Worm (Caenorhabditis elegans) whole organism, L4 larva: ENCODE data around the gene abcf-3.
"Not testable (repeated sequence)": the region's sequence is repeated elsewhere in the genome, so short reads cannot be mapped to it uniquely, and the experiment has no call there.

Experiments used
- F10B5.3 ChIP-seq: sonication (generic microtip); optimal IDR thresholded peaks from 2 replicates; lab custom pipeline; 2016; ENCODE audit warnings: mild to moderate bottlenecking, missing genetic modification characterization, missing compliant biosample characterization
- F37D6.2 ChIP-seq: sonication (generic microtip); optimal IDR thresholded peaks from 2 replicates; lab custom pipeline; 2016; ENCODE audit warnings: mild to moderate bottlenecking, missing genetic modification characterization, missing compliant biosample characterization
- F44E2.7 ChIP-seq: fragments of 200-800 bp; sonication (Bioruptor generic); IDR thresholded peaks from 2 replicates; pipeline ENCODE4 v2.1.2; 2022; ENCODE audit warnings: missing genetic modification characterization, missing compliant biosample characterization
- T20F7.1 ChIP-seq: fragments of 200-800 bp; sonication (Bioruptor generic); optimal IDR thresholded peaks from 2 replicates; lab custom pipeline; 2018; ENCODE audit warnings: mild to moderate bottlenecking, missing genetic modification characterization, missing compliant biosample characterization
- T26A8.4 ChIP-seq: fragments of 200-800 bp; sonication (Bioruptor generic); IDR thresholded peaks from 2 replicates; pipeline ENCODE4 v1.3.6; 2022; ENCODE audit warnings: missing genetic modification characterization, missing compliant biosample characterization
- Y5F2A.4 ChIP-seq: fragments of 200-800 bp; sonication (Bioruptor generic); optimal IDR thresholded peaks from 2 replicates; lab custom pipeline; 2018; ENCODE audit warnings: mild to moderate bottlenecking, missing genetic modification characterization, missing compliant biosample characterization
- aha-1 ChIP-seq: fragments of 150-350 bp; peaks from one replicate; lab custom pipeline; 2014; ENCODE audit warnings: missing biosample characterization, missing genetic modification characterization
- ceh-20 ChIP-seq: fragments of 200-800 bp; sonication (Bioruptor generic); IDR thresholded peaks from 2 replicates; pipeline ENCODE4 v1.3.6; 2022; ENCODE audit warnings: missing genetic modification reagents, missing genetic modification characterization, missing compliant biosample characterization
- ctbp-1 ChIP-seq: fragments of 200-800 bp; sonication (Bioruptor generic); IDR thresholded peaks from 2 replicates; pipeline ENCODE4 v1.3.6; 2022; ENCODE audit warnings: missing genetic modification reagents, missing genetic modification characterization, missing compliant biosample characterization
- dmd-6 ChIP-seq: fragments of 200-800 bp; sonication (Bioruptor generic); IDR thresholded peaks from 2 replicates; pipeline ENCODE4 v1.3.6; 2022; ENCODE audit warnings: missing genetic modification reagents, missing genetic modification characterization, missing compliant biosample characterization
- dmd-8 ChIP-seq: fragments of 200-800 bp; sonication (Bioruptor generic); IDR thresholded peaks from 2 replicates; pipeline ENCODE4 v1.3.6; 2022; ENCODE audit warnings: missing genetic modification characterization, missing compliant biosample characterization
- dmd-9 ChIP-seq: fragments of 200-800 bp; sonication (Bioruptor generic); IDR thresholded peaks from 2 replicates; pipeline ENCODE4 v1.3.6; 2022; ENCODE audit warnings: missing genetic modification reagents, missing genetic modification characterization, missing compliant biosample characterization
- dve-1 ChIP-seq: sonication (generic microtip); optimal IDR thresholded peaks from 2 replicates; lab custom pipeline; 2017; ENCODE audit warnings: antibody characterized with exemption, mild to moderate bottlenecking, missing genetic modification characterization, missing compliant biosample characterization; ENCODE audit not compliant: insufficient read depth
- egl-43 ChIP-seq: fragments of 200-800 bp; sonication (Bioruptor generic); IDR thresholded peaks from 2 replicates; pipeline ENCODE4 v1.3.6; 2022; ENCODE audit warnings: missing genetic modification reagents, missing genetic modification characterization, missing compliant biosample characterization
- gei-8 ChIP-seq: fragments of 200-800 bp; sonication (Bioruptor generic); optimal IDR thresholded peaks from 2 replicates; lab custom pipeline; 2018; ENCODE audit warnings: mild to moderate bottlenecking, missing genetic modification characterization, missing compliant biosample characterization
- hif-1 ChIP-seq, 2 experiments: sonication (generic microtip); optimal IDR thresholded peaks; 2 replicates each; lab custom pipeline; 2016 to 2017; ENCODE audit warnings: missing compliant biosample characterization in 2 of 2, missing genetic modification characterization in 2 of 2, missing genetic modification reagents in 2 of 2, missing genotype in 2 of 2, mild to moderate bottlenecking in 1 of 2
- hlh-11 ChIP-seq: fragments of 200-800 bp; sonication (Bioruptor generic); optimal IDR thresholded peaks from 2 replicates; lab custom pipeline; 2018; ENCODE audit warnings: mild to moderate bottlenecking, missing genetic modification characterization, missing compliant biosample characterization
- hlh-30 ChIP-seq: sonication (generic microtip); optimal IDR thresholded peaks from 2 replicates; lab custom pipeline; 2017; ENCODE audit warnings: antibody characterized with exemption, mild to moderate bottlenecking, missing genetic modification characterization, missing compliant biosample characterization; ENCODE audit not compliant: insufficient read depth
- hmg-1.1 ChIP-seq: fragments of 200-800 bp; sonication (Bioruptor generic); IDR thresholded peaks from 2 replicates; pipeline ENCODE4 v1.3.6; 2022; ENCODE audit warnings: missing genetic modification reagents, missing genetic modification characterization, missing compliant biosample characterization
- lin-29 ChIP-seq: fragments of 200-800 bp; sonication (Bioruptor generic); IDR thresholded peaks from 2 replicates; pipeline ENCODE4 v1.3.6; 2022; ENCODE audit warnings: missing genetic modification reagents, missing genetic modification characterization, missing compliant biosample characterization
- lin-38 ChIP-seq: fragments of 200-800 bp; sonication (Bioruptor generic); IDR thresholded peaks from 2 replicates; pipeline ENCODE4 v1.3.6; 2022; ENCODE audit warnings: missing genetic modification reagents, missing genetic modification characterization, missing compliant biosample characterization
- lsy-2 ChIP-seq, 2 experiments: fragments of 150-350 bp in 1 of 2; sonication (generic microtip) in 1 of 2; optimal IDR thresholded peaks; 2 replicates each; lab custom pipeline; 2014 to 2017; ENCODE audit warnings: missing biosample characterization in 2 of 2, missing genetic modification characterization in 2 of 2
- mep-1 ChIP-seq: fragments of 150-350 bp; sonication (generic microtip); optimal IDR thresholded peaks from 3 replicates; lab custom pipeline; 2014; ENCODE audit warnings: missing biosample characterization, missing genetic modification characterization
- mxl-3 ChIP-seq: fragments of 200-800 bp; sonication (Bioruptor generic); optimal IDR thresholded peaks from 2 replicates; lab custom pipeline; 2018; ENCODE audit warnings: mild to moderate bottlenecking, missing genetic modification characterization, missing compliant biosample characterization
- nhr-102 ChIP-seq: sonication (generic microtip); optimal IDR thresholded peaks from 2 replicates; lab custom pipeline; 2016; ENCODE audit warnings: mild to moderate bottlenecking, missing genetic modification characterization, moderate library complexity, missing compliant biosample characterization
- nhr-28 ChIP-seq: fragments of 150-350 bp; optimal IDR thresholded peaks from 2 replicates; lab custom pipeline; 2014; ENCODE audit warnings: missing biosample characterization, missing genetic modification characterization
- nhr-42 ChIP-seq: fragments of 200-800 bp; sonication (Bioruptor generic); IDR thresholded peaks from 2 replicates; pipeline ENCODE4 v1.3.6; 2022; ENCODE audit warnings: missing genetic modification characterization, missing compliant biosample characterization
- nhr-48 ChIP-seq: sonication (generic microtip); optimal IDR thresholded peaks from 2 replicates; lab custom pipeline; 2016; ENCODE audit warnings: mild to moderate bottlenecking, missing genetic modification characterization, missing compliant biosample characterization
- nhr-6 ChIP-seq: fragments of 150-350 bp; optimal IDR thresholded peaks from 2 replicates; lab custom pipeline; 2014; ENCODE audit warnings: missing biosample characterization, missing genetic modification characterization
- pha-4 ChIP-seq, 2 experiments: fragments of 150-350 bp in 1 of 2; fragments of 200-800 bp in 1 of 2; sonication (Bioruptor generic) in 1 of 2; IDR thresholded peaks in 1 of 2; optimal IDR thresholded peaks in 1 of 2; 2 replicates each; pipeline versions ENCODE4 v1.3.6 to Lab custom; 2014 to 2022; ENCODE audit warnings: missing genetic modification characterization in 2 of 2, missing genetic modification reagents in 2 of 2, missing biosample characterization in 1 of 2, missing compliant biosample characterization in 1 of 2
- pqm-1 ChIP-seq: sonication (generic microtip); optimal IDR thresholded peaks from 2 replicates; lab custom pipeline; 2017; ENCODE audit warnings: missing biosample characterization, missing genetic modification characterization
- rbr-2 ChIP-seq: sonication (generic microtip); optimal IDR thresholded peaks from 2 replicates; lab custom pipeline; 2016; ENCODE audit warnings: missing genotype, missing genetic modification characterization, missing compliant biosample characterization
- set-16 ChIP-seq: fragments of 200-800 bp; sonication (Bioruptor generic); IDR thresholded peaks from 2 replicates; pipeline ENCODE4 v1.3.6; 2022; ENCODE audit warnings: missing genetic modification reagents, missing genetic modification characterization, missing compliant biosample characterization
- spr-1 ChIP-seq: sonication (generic microtip); optimal IDR thresholded peaks from 2 replicates; lab custom pipeline; 2016; ENCODE audit warnings: mild to moderate bottlenecking, missing genetic modification characterization, missing compliant biosample characterization
- spr-3 ChIP-seq: fragments of 200-800 bp; sonication (Bioruptor generic); optimal IDR thresholded peaks from 2 replicates; lab custom pipeline; 2018; ENCODE audit warnings: mild to moderate bottlenecking, missing genetic modification characterization, missing compliant biosample characterization
- unc-62 ChIP-seq, 3 experiments: fragments of 150-350 bp in 1 of 3; sonication (generic microtip); optimal IDR thresholded peaks in 2 of 3; peaks in 1 of 3; 1 replicate in 1 of 3; 2 replicates in 2 of 3; lab custom pipeline; 2014 to 2017; ENCODE audit warnings: missing biosample characterization in 3 of 3, missing genetic modification characterization in 3 of 3, missing genetic modification reagents in 3 of 3, missing genotype in 1 of 3

Gene abcf-3

ce11 chrIII:6132068-6132467, 41.1 kb upstream of the abcf-3 start:
- TF ChIP-seq unc-62 (GFP tag; optimal IDR thresholded peaks at IDR 0.05 in 1 of 2; lab: Kevin White, UChicago): peak in 1 of 2 experiments; percentile 36
- TF ChIP-seq unc-62 (tag; optimal IDR thresholded peaks at IDR 0.05; lab: Kevin White, UChicago): no peak
- TF ChIP-seq nhr-6 (tag; lab: Kevin White, UChicago): no peak
- peak; percentile 7 for TF ChIP-seq nhr-48 (tag; lab: Kevin White, UChicago)
- peak; percentile 29 for TF ChIP-seq nhr-28 (tag; lab: Kevin White, UChicago)
- no peak for TF ChIP-seq set-16 (GFP tag; lab: Robert Waterston, UW)
- TF ChIP-seq dmd-6: peak; percentile 16; the same call in 1 of the 2 replicates

- TF ChIP-seq ceh-20 (GFP tag; lab: Robert Waterston, UW) (peak; percentile 75), dmd-9 (peak; percentile 29; the same call in 1 of the 2 replicates), lin-38 (GFP tag; lab: Robert Waterston, UW) (peak; percentile 36; the same call in 1 of the 2 replicates), mep-1 (tag; lab: Kevin White, UChicago) (peak; percentile 74), hmg-1.1 (GFP tag; lab: Robert Waterston, UW) (peak; percentile 72), Y5F2A.4 (GFP tag; lab: Kevin White, UChicago) (peak; percentile 7), spr-1 (tag; lab: Kevin White, UChicago) (peak; percentile 3), hif-1 (tag; optimal IDR thresholded peaks at IDR 0.05; lab: Kevin White, UChicago) (peak in 1 of 2 experiments; percentile 87), mxl-3 (GFP tag; lab: Kevin White, UChicago) (peak; percentile 70), hlh-30 (tag; lab: Kevin White, UChicago) (peak; percentile 46), hlh-11 (tag; lab: Kevin White, UChicago) (peak; percentile 83), F10B5.3 (peak; percentile 10), dve-1 (tag; lab: Kevin White, UChicago) (peak; percentile 84), F37D6.2 (tag; lab: Kevin White, UChicago) (peak; percentile 78), lsy-2 (tag; optimal IDR thresholded peaks at IDR 0.05; lab: Kevin White, UChicago) (peak; percentile 2 to 4), set-16 (GFP tag; lab: Robert Waterston, UW) (peak; percentile 51), unc-62 (GFP tag; optimal IDR thresholded peaks at IDR 0.05 in 1 of 2; lab: Kevin White, UChicago) (peak in 1 of 2 experiments; percentile 11), aha-1 (peak; percentile 96), ctbp-1 (GFP tag; lab: Robert Waterston, UW) (peak; percentile 86; the same call in 1 of the 2 replicates), rbr-2 (tag; lab: Kevin White, UChicago) (peak; percentile 90), T20F7.1 (peak; percentile 67), nhr-42 (peak; percentile 26; the same call in 1 of the 2 replicates), nhr-102 (tag; lab: Kevin White, UChicago) (peak; percentile 17), dmd-8 (GFP tag; lab: Robert Waterston, UW) (peak; percentile 40; the same call in 1 of the 2 replicates), gei-8 (GFP tag; lab: Kevin White, UChicago) (peak; percentile 54), pha-4 (GFP tag; IDR thresholded peaks at IDR 0.05; lab: Robert Waterston, UW) (peak; percentile 57; the same call in 1 of the 2 replicates), spr-3 (peak; percentile 64), T26A8.4 (GFP tag; lab: Robert Waterston, UW) (0 out of 2 replicates have a peak, but pooled peaks have one; percentile 18), dmd-6 (peak; percentile 49)
- TF ChIP-seq unc-62, pha-4 (tag; optimal IDR thresholded peaks at IDR 0.05; lab: Kevin White, UChicago): not testable (repeated sequence)
These were observed 39.8 kb upstream of the abcf-3 start for ce11 chrIII:6133389-6133789.

DNA sequence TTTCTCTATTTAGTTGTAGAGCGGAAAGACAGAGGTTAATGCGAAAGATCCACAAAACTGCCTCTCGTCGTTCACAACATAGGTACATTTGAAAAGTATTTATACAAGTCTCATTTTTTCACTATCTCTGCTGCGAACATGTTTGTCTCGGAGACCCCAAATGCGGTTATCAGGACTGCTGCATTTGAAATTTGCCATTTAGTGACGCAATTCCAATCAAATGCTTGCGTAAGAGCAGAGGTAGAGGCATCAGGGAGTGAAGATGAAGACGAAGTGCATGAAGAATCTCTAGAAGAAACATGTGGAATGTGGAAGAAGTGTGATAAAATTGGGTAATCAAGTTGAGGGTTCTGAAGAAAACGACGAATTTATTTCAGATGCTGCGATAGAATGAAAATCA, 39.1 kb upstream of the abcf-3 start:
- TF ChIP-seq unc-62 (GFP tag; optimal IDR thresholded peaks at IDR 0.05 in 1 of 2; lab: Kevin White, UChicago): peak in 1 of 2 experiments; percentile 73
- no peak for TF ChIP-seq unc-62 (tag; optimal IDR thresholded peaks at IDR 0.05; lab: Kevin White, UChicago)
- TF ChIP-seq F44E2.7 (GFP tag; lab: Robert Waterston, UW): no peak
- no peak for TF ChIP-seq lin-29 (GFP tag; lab: Robert Waterston, UW)
- TF ChIP-seq T20F7.1: no peak
- TF ChIP-seq egl-43 (GFP tag; lab: Robert Waterston, UW): no peak
- TF ChIP-seq nhr-42: no peak
- peak; percentile 27 for TF ChIP-seq nhr-28 (tag; lab: Kevin White, UChicago)
- peak; percentile 28 for TF ChIP-seq pqm-1 (tag; lab: Kevin White, UChicago)
